Fruit fly (Drosophila melanogaster): ENCODE results near the gene Top1.

Gene Top1

DNA sequence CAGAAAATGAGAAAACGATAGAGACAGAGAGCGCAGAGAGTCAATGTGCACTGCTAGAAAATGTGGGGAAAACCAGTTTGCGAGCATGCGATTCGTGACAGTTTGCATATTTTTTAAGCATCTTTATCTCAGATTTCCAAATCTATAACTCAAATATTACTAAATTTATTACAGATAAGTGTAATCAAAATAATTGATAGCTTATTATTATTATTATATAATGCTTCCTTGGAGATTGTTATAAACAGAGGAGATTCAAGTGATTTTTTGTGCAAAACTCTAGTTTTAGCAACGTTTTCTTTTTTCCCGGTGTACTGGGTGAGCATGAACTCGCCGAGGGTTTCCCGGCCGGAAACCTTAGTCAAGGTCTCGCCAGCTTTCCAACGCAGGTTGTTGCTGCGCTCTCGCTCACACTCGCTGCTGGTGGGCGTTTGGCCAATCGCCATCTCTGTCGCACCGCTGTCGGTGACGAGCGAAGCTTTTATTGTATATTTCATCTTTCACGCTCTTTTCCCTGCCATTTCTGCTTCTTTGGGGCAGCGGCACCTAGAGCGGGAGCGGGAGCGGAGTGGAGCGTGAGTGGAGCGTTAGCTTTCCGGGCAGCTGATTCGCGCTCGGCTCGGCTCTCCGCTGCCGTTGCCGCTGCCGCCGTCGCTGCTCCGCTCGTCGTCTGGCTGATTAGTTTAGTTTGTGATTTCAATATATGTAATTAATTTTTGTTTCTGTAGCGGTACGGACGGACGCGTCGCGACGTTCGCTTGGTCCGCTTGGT is 20.8 kb upstream of the Top1 start (continued):
- TF ChIP-seq CG12071 (GFP tag; optimal IDR thresholded peaks at IDR 0.05): peak; percentile 95
- TF ChIP-seq Nf-YA (GFP tag; IDR thresholded peaks at IDR 0.05): peak; percentile 90
- TF ChIP-seq Optix (GFP tag; IDR thresholded peaks at IDR 0.05): peak; percentile 90
- TF ChIP-seq klu (GFP tag; IDR thresholded peaks at IDR 0.05): peak; percentile 98
- TF ChIP-seq Lpt (GFP tag; optimal IDR thresholded peaks at IDR 0.05): no peak
- TF ChIP-seq Fer1 (GFP tag; optimal IDR thresholded peaks at IDR 0.05): peak; percentile 99
- TF ChIP-seq CG16863 (GFP tag; optimal IDR thresholded peaks at IDR 0.05): peak; percentile 46
- TF ChIP-seq Deaf1 (tag; optimal IDR thresholded peaks at IDR 0.05): peak; percentile 79
- peak; percentile 98 for TF ChIP-seq Asciz (GFP tag; optimal IDR thresholded peaks at IDR 0.05)
- 0 out of 2 replicates have a peak, but pooled peaks have one; percentile 30 for TF ChIP-seq sna (GFP tag; IDR thresholded peaks at IDR 0.05; ENCODE audit: partially characterized antibody)
- peak; percentile 90 for TF ChIP-seq CG3065 (GFP tag; optimal IDR thresholded peaks at IDR 0.05)
- peak; percentile 91 for TF ChIP-seq sd (tag; optimal IDR thresholded peaks at IDR 0.05)
- TF ChIP-seq wor (GFP tag; IDR thresholded peaks at IDR 0.05): peak; percentile 98
- peak; percentile 66 for TF ChIP-seq CG33557 (GFP tag; optimal IDR thresholded peaks at IDR 0.05)
- TF ChIP-seq CG18764 (GFP tag; optimal IDR thresholded peaks at IDR 0.05): peak; percentile 94
- peak; percentile 92 for TF ChIP-seq ssp (GFP tag; IDR thresholded peaks at IDR 0.05)
- TF ChIP-seq grn (GFP tag; optimal IDR thresholded peaks at IDR 0.05): peak; percentile 59
- peak; percentile 99 for TF ChIP-seq lab (GFP tag; optimal IDR thresholded peaks at IDR 0.05)
- TF ChIP-seq CG14965 (GFP tag; optimal IDR thresholded peaks at IDR 0.05; ENCODE audit: borderline replicate concordance): no peak
- TF ChIP-seq CG6854 (GFP tag; optimal IDR thresholded peaks at IDR 0.05): peak; percentile 97
- peak; percentile 98 for TF ChIP-seq grau (tag; optimal IDR thresholded peaks at IDR 0.05)
- TF ChIP-seq ash1 (GFP tag; optimal IDR thresholded peaks at IDR 0.05): peak; percentile 65
- TF ChIP-seq BEAF-32 (GFP tag; optimal IDR thresholded peaks at IDR 0.05): peak; percentile 35
- TF ChIP-seq tna (GFP tag; IDR thresholded peaks at IDR 0.05; ENCODE audit: partially characterized antibody): no peak
- peak; percentile 96 for TF ChIP-seq CG8388 (GFP tag; optimal IDR thresholded peaks at IDR 0.05)
- peak; percentile 95 for TF ChIP-seq Taf1 (GFP tag; IDR thresholded peaks at IDR 0.05)
- peak; percentile 93 for TF ChIP-seq CG12155 (GFP tag; optimal IDR thresholded peaks at IDR 0.05)
- TF ChIP-seq CG4328 (GFP tag; optimal IDR thresholded peaks at IDR 0.05): peak; percentile 97
- TF ChIP-seq CG16813 (GFP tag; IDR thresholded peaks at IDR 0.05; ENCODE audit: partially characterized antibody): no peak
- peak; percentile 95 for TF ChIP-seq CG12942 (GFP tag; optimal IDR thresholded peaks at IDR 0.05)
- peak; percentile 70 for TF ChIP-seq mirr (GFP tag; optimal IDR thresholded peaks at IDR 0.05)
- peak; percentile 95 for TF ChIP-seq tin (GFP tag; optimal IDR thresholded peaks at IDR 0.05)
- TF ChIP-seq sob (GFP tag; IDR thresholded peaks at IDR 0.05): peak; percentile 97
- peak; percentile 99 for TF ChIP-seq ftz-f1 (GFP tag; optimal IDR thresholded peaks at IDR 0.05)
- TF ChIP-seq HHEX (GFP tag; optimal IDR thresholded peaks at IDR 0.05): peak; percentile 98
- peak; percentile 99 for TF ChIP-seq gem (tag; optimal IDR thresholded peaks at IDR 0.05)
- TF ChIP-seq CG2202 (tag; optimal IDR thresholded peaks at IDR 0.05): peak; percentile 83
- TF ChIP-seq pb (GFP tag; optimal IDR thresholded peaks at IDR 0.05): peak; percentile 16
- peak; percentile 92 for TF ChIP-seq cas (GFP tag; IDR thresholded peaks at IDR 0.05)
- peak; percentile 72 for TF ChIP-seq Dad (GFP tag; optimal IDR thresholded peaks at IDR 0.05)
- TF ChIP-seq CG2199 (GFP tag; IDR thresholded peaks at IDR 0.05): peak; percentile 89
- peak; percentile 82; the same call in 1 of the 2 replicates for TF ChIP-seq CkIIα-i1 (GFP tag; IDR thresholded peaks at IDR 0.05)
- peak; percentile 15 for TF ChIP-seq MESR4 (GFP tag; optimal IDR thresholded peaks at IDR 0.05)
- TF ChIP-seq ato (GFP tag; IDR thresholded peaks at IDR 0.05; ENCODE audit: partially characterized antibody): no peak
- peak; percentile 98 for TF ChIP-seq CG15011 (GFP tag; optimal IDR thresholded peaks at IDR 0.05)
- TF ChIP-seq cg (GFP tag; optimal IDR thresholded peaks at IDR 0.05): peak; percentile 20
- TF ChIP-seq HLH54F (GFP tag; optimal IDR thresholded peaks at IDR 0.05): peak; percentile 77
- TF ChIP-seq CG43689 (GFP tag; IDR thresholded peaks at IDR 0.05): peak; percentile 90
- TF ChIP-seq Meics (GFP tag; optimal IDR thresholded peaks at IDR 0.05): peak; percentile 99
